Worm (Caenorhabditis elegans) whole organism, L1 larva: ENCODE results near the gene grl-25.

ENCODE experiments used
- C04F5.9 ChIP-seq: sonication (generic microtip); optimal IDR thresholded peaks from 2 replicates; lab custom pipeline; 2016; ENCODE audit warnings: missing genetic modification characterization, missing compliant biosample characterization
- C16A3.4 ChIP-seq: fragments of 150-350 bp; optimal IDR thresholded peaks from 2 replicates; lab custom pipeline; 2014; ENCODE audit warnings: missing biosample characterization, missing genetic modification characterization
- F16B12.6 ChIP-seq: fragments of 150-350 bp; optimal IDR thresholded peaks from 2 replicates; lab custom pipeline; 2014; ENCODE audit warnings: missing biosample characterization, missing genetic modification characterization
- aha-1 ChIP-seq: fragments of 150-350 bp; optimal IDR thresholded peaks from 2 replicates; lab custom pipeline; 2014; ENCODE audit warnings: missing biosample characterization, missing genetic modification characterization
- alr-1 ChIP-seq: fragments of 200-800 bp; sonication (Bioruptor generic); optimal IDR thresholded peaks from 2 replicates; lab custom pipeline; 2018; ENCODE audit warnings: borderline replicate concordance, mild to moderate bottlenecking, missing genetic modification characterization, missing compliant biosample characterization
- aly-2 ChIP-seq: fragments of 150-350 bp; optimal IDR thresholded peaks from 2 replicates; lab custom pipeline; 2014; ENCODE audit warnings: missing biosample characterization, missing genetic modification characterization
- blmp-1 ChIP-seq: fragments of 150-350 bp; optimal IDR thresholded peaks from 2 replicates; lab custom pipeline; 2014; ENCODE audit warnings: missing biosample characterization, missing genetic modification characterization
- ceh-8 ChIP-seq: fragments of 200-800 bp; sonication (Bioruptor generic); optimal IDR thresholded peaks from 2 replicates; lab custom pipeline; 2018; ENCODE audit warnings: mild to moderate bottlenecking, missing genetic modification characterization, moderate library complexity, missing compliant biosample characterization
- ceh-82 ChIP-seq, 3 experiments: fragments of 150-350 bp in 1 of 3; sonication (generic microtip) in 2 of 3; optimal IDR thresholded peaks; 2 replicates each; lab custom pipeline; 2014 to 2017; ENCODE audit warnings: missing biosample characterization in 3 of 3, missing genetic modification characterization in 3 of 3
- dpl-1 ChIP-seq, 3 experiments: fragments of 150-350 bp in 2 of 3; sonication (generic microtip) in 1 of 3; optimal IDR thresholded peaks; 2 replicates each; lab custom pipeline; 2014 to 2017; ENCODE audit warnings: missing biosample characterization in 3 of 3, missing genetic modification characterization in 3 of 3, missing genetic modification reagents in 3 of 3
- dsc-1 ChIP-seq: sonication (generic microtip); optimal IDR thresholded peaks from 2 replicates; lab custom pipeline; 2016; ENCODE audit warnings: mild to moderate bottlenecking, missing genetic modification characterization, missing compliant biosample characterization
- efl-1 ChIP-seq, 4 experiments: fragments of 150-350 bp; optimal IDR thresholded peaks in 3 of 4; peaks in 1 of 4; 1 replicate in 1 of 4; 2 replicates in 3 of 4; lab custom pipeline; 2014; ENCODE audit warnings: missing biosample characterization in 2 of 4, missing genetic modification characterization in 2 of 4, missing genetic modification reagents in 2 of 4
- egl-13 ChIP-seq: sonication (generic microtip); optimal IDR thresholded peaks from 2 replicates; lab custom pipeline; 2016; ENCODE audit warnings: missing genotype, missing genetic modification reagents, missing genetic modification characterization, missing compliant biosample characterization
- elt-2 ChIP-seq: sonication (generic microtip); optimal IDR thresholded peaks from 2 replicates; lab custom pipeline; 2016; ENCODE audit warnings: missing genetic modification characterization, mild to moderate bottlenecking, inconsistent platforms, missing compliant biosample characterization, missing genetic modification reagents
- elt-3 ChIP-seq, 6 experiments: fragments of 150-350 bp in 1 of 6; sonication (generic microtip); optimal IDR thresholded peaks; 2 replicates each; lab custom pipeline; 2017 to 2018; ENCODE audit warnings: missing biosample characterization in 6 of 6, missing genetic modification characterization in 6 of 6, inconsistent platforms in 1 of 6
- ets-5 ChIP-seq: fragments of 200-800 bp; sonication (Bioruptor generic); IDR thresholded peaks from 2 replicates; pipeline ENCODE4 v1.3.6; 2022; ENCODE audit warnings: missing genetic modification characterization, missing compliant biosample characterization
- fkh-4 ChIP-seq: sonication (generic microtip); optimal IDR thresholded peaks from 2 replicates; lab custom pipeline; 2016; ENCODE audit warnings: missing compliant biosample characterization, missing genetic modification characterization, borderline replicate concordance
- fkh-8 ChIP-seq: sonication (generic microtip); optimal IDR thresholded peaks from 2 replicates; lab custom pipeline; 2016; ENCODE audit warnings: mild to moderate bottlenecking, missing genetic modification characterization, missing compliant biosample characterization
- grh-1 ChIP-seq: fragments of 200-800 bp; sonication (Bioruptor generic); IDR thresholded peaks from 2 replicates; pipeline ENCODE4 v1.3.6; 2022; ENCODE audit warnings: missing genetic modification reagents, missing genetic modification characterization, missing compliant biosample characterization
- hlh-17 ChIP-seq: fragments of 200-800 bp; sonication (Bioruptor generic); optimal IDR thresholded peaks from 2 replicates; lab custom pipeline; 2018; ENCODE audit warnings: missing genetic modification characterization, mild to moderate bottlenecking, missing compliant biosample characterization, moderate library complexity, borderline replicate concordance
- hlh-4 ChIP-seq: sonication (generic microtip); optimal IDR thresholded peaks from 2 replicates; lab custom pipeline; 2016; ENCODE audit warnings: mild to moderate bottlenecking, missing genetic modification characterization, missing compliant biosample characterization
- irx-1 ChIP-seq: sonication (generic microtip); optimal IDR thresholded peaks from 2 replicates; lab custom pipeline; 2016; ENCODE audit warnings: missing genetic modification characterization, missing compliant biosample characterization
- isw-1 ChIP-seq: fragments of 200-800 bp; sonication (Bioruptor generic); IDR thresholded peaks from 2 replicates; pipeline ENCODE4 v1.3.6; 2022; ENCODE audit warnings: missing genetic modification characterization, missing compliant biosample characterization
- lin-13 ChIP-seq: fragments of 150-350 bp; optimal IDR thresholded peaks from 2 replicates; lab custom pipeline; 2014; ENCODE audit warnings: missing biosample characterization, missing genetic modification reagents, missing genetic modification characterization
- lin-14 ChIP-seq: fragments of 200-800 bp; sonication (Bioruptor generic); optimal IDR thresholded peaks from 2 replicates; lab custom pipeline; 2018; ENCODE audit warnings: mild to moderate bottlenecking, missing genetic modification characterization, moderate library complexity, missing compliant biosample characterization
- lin-15B ChIP-seq: fragments of 150-350 bp; sonication (generic microtip); optimal IDR thresholded peaks from 3 replicates; lab custom pipeline; 2014; ENCODE audit warnings: missing biosample characterization, missing genetic modification characterization
- lin-35 ChIP-seq, 2 experiments: fragments of 150-350 bp; optimal IDR thresholded peaks; 2 replicates each; lab custom pipeline; 2014; ENCODE audit warnings: missing biosample characterization in 2 of 2, missing genetic modification characterization in 2 of 2, missing genetic modification reagents in 2 of 2
- lir-3 ChIP-seq: sonication (generic microtip); optimal IDR thresholded peaks from 2 replicates; lab custom pipeline; 2016; ENCODE audit warnings: mild to moderate bottlenecking, missing genetic modification characterization, moderate library complexity, missing compliant biosample characterization; ENCODE audit not compliant: poor library complexity
- mdl-1 ChIP-seq, 2 experiments: fragments of 150-350 bp; optimal IDR thresholded peaks; 2 replicates each; lab custom pipeline; 2014 to 2017; ENCODE audit warnings: missing biosample characterization in 2 of 2, missing genetic modification characterization in 2 of 2, inconsistent platforms in 1 of 2
- mep-1 ChIP-seq: fragments of 150-350 bp; optimal IDR thresholded peaks from 2 replicates; lab custom pipeline; 2014; ENCODE audit warnings: missing biosample characterization, missing genetic modification characterization
- nhr-12 ChIP-seq: sonication (generic microtip); optimal IDR thresholded peaks from 2 replicates; lab custom pipeline; 2017; ENCODE audit warnings: missing biosample characterization, missing genetic modification characterization
- nhr-20 ChIP-seq: sonication (generic microtip); optimal IDR thresholded peaks from 2 replicates; lab custom pipeline; 2016; ENCODE audit warnings: mild to moderate bottlenecking, missing genetic modification characterization, missing compliant biosample characterization
- nhr-71 ChIP-seq: sonication (generic microtip); optimal IDR thresholded peaks from 2 replicates; lab custom pipeline; 2016; ENCODE audit warnings: mild to moderate bottlenecking, missing genetic modification characterization, moderate library complexity, missing compliant biosample characterization
- nhr-76 ChIP-seq: sonication (generic microtip); optimal IDR thresholded peaks from 2 replicates; lab custom pipeline; 2017; ENCODE audit warnings: missing biosample characterization, missing genetic modification characterization
- nhr-84 ChIP-seq: sonication (generic microtip); optimal IDR thresholded peaks from 2 replicates; lab custom pipeline; 2017; ENCODE audit warnings: missing biosample characterization, missing genetic modification characterization
- nhr-85 ChIP-seq: sonication (generic microtip); peaks from one replicate; lab custom pipeline; 2016; ENCODE audit warnings: missing genetic modification characterization, inconsistent platforms, missing compliant biosample characterization
- nhr-90 ChIP-seq: sonication (generic microtip); optimal IDR thresholded peaks from 2 replicates; lab custom pipeline; 2016; ENCODE audit warnings: mild to moderate bottlenecking, missing genetic modification characterization, missing compliant biosample characterization; ENCODE audit not compliant: poor library complexity
- pag-3 ChIP-seq: sonication (generic microtip); optimal IDR thresholded peaks from 2 replicates; lab custom pipeline; 2017; ENCODE audit warnings: missing genetic modification characterization, mild to moderate bottlenecking, missing compliant biosample characterization, antibody characterized with exemption, borderline replicate concordance; ENCODE audit not compliant: insufficient read depth
- rnt-1 ChIP-seq: sonication (generic microtip); optimal IDR thresholded peaks from 2 replicates; lab custom pipeline; 2016; ENCODE audit warnings: mild to moderate bottlenecking, missing genetic modification characterization, moderate library complexity, missing compliant biosample characterization
- skn-1 ChIP-seq: fragments of 150-350 bp; optimal IDR thresholded peaks from 2 replicates; lab custom pipeline; 2014; ENCODE audit warnings: missing biosample characterization, missing genetic modification characterization
- snpc-4 ChIP-seq: fragments of 150-350 bp; optimal IDR thresholded peaks from 2 replicates; lab custom pipeline; 2014; ENCODE audit warnings: missing biosample characterization, missing genetic modification characterization
- snu-23 ChIP-seq: sonication (generic microtip); optimal IDR thresholded peaks from 2 replicates; lab custom pipeline; 2016; ENCODE audit warnings: missing genetic modification characterization, missing compliant biosample characterization
- sox-4 ChIP-seq: sonication (generic microtip); optimal IDR thresholded peaks from 2 replicates; lab custom pipeline; 2016; ENCODE audit warnings: missing genetic modification characterization, missing compliant biosample characterization
- tbx-2 ChIP-seq: sonication (generic microtip); optimal IDR thresholded peaks from 2 replicates; lab custom pipeline; 2016; ENCODE audit warnings: missing genetic modification characterization, missing compliant biosample characterization
- unc-30 ChIP-seq: sonication (generic microtip); optimal IDR thresholded peaks from 2 replicates; lab custom pipeline; 2017; ENCODE audit warnings: missing biosample characterization, missing genetic modification characterization
- vab-15 ChIP-seq: sonication (generic microtip); optimal IDR thresholded peaks from 2 replicates; lab custom pipeline; 2017; ENCODE audit warnings: missing genotype, mild to moderate bottlenecking, missing genetic modification characterization, missing compliant biosample characterization

The grl-25 gene

DNA sequence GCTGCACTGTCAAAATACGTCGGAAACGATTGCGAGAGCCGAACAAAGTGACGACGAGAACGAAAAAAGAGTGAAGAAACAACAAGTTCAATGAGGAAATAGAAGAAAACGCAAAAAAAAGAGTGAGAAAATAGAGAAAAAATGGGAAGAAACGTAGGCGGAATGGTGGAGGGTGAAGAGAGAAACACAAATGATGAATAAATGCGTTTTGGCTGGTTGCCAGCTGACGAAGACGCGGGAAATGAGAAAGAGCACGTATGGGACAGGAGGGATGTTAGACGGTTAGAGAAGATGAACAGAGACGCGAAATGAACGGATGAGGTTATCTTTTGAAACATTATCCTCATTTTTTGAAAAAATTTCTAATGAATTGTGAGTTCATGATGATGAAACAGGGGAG is 22.9 kb downstream of the grl-25 start (continued):
- TF ChIP-seq pag-3 (tag; lab: Kevin White, UChicago), result no peak
- no peak for TF ChIP-seq lin-13 (GFP tag; lab: Kevin White, UChicago)
- no peak for TF ChIP-seq hlh-4 (tag; lab: Kevin White, UChicago)
- TF ChIP-seq skn-1 (tag; lab: Kevin White, UChicago), result peak; percentile 61
- TF ChIP-seq ceh-82 (tag; optimal IDR thresholded peaks at IDR 0.05; lab: Kevin White, UChicago), result peak in 2 of 3 experiments; percentile 57 to 77
- TF ChIP-seq dpl-1 (GFP tag; optimal IDR thresholded peaks at IDR 0.05; lab: Kevin White, UChicago), result peak; percentile 44 to 55 (median 47)
- peak; percentile 9; the same call in 1 of the 2 replicates for TF ChIP-seq isw-1 (GFP tag; lab: Robert Waterston, UW)
- peak; percentile 67 for TF ChIP-seq nhr-20 (tag; lab: Kevin White, UChicago)
- TF ChIP-seq ceh-8 (GFP tag; lab: Kevin White, UChicago), result no peak
- TF ChIP-seq elt-2 (tag; lab: Kevin White, UChicago), result no peak
- TF ChIP-seq C04F5.9, result no peak
- TF ChIP-seq mdl-1 (tag; optimal IDR thresholded peaks at IDR 0.05; lab: Kevin White, UChicago), result peak in 1 of 2 experiments; percentile 62
- TF ChIP-seq aha-1 (tag; lab: Kevin White, UChicago), result no peak
- no peak for TF ChIP-seq ets-5 (GFP tag; lab: Robert Waterston, UW)
- TF ChIP-seq irx-1 (tag; lab: Kevin White, UChicago), result peak; percentile 56
- TF ChIP-seq nhr-12, result no peak
- no peak for TF ChIP-seq sox-4 (tag; lab: Kevin White, UChicago)
- TF ChIP-seq mep-1 (tag; lab: Kevin White, UChicago), result peak; percentile 78
- no peak for TF ChIP-seq vab-15 (tag; lab: Kevin White, UChicago)
- no peak for TF ChIP-seq nhr-84 (tag; lab: Kevin White, UChicago)
- no peak for TF ChIP-seq lir-3 (tag; lab: Kevin White, UChicago)
- TF ChIP-seq lin-15B (tag; lab: Kevin White, UChicago), result peak; percentile 34
- TF ChIP-seq dsc-1 (tag; lab: Kevin White, UChicago), result peak; percentile 48
- no peak for TF ChIP-seq grh-1 (GFP tag; lab: Robert Waterston, UW)
- no peak for TF ChIP-seq egl-13 (tag; lab: Kevin White, UChicago)
- TF ChIP-seq unc-30 (tag; lab: Kevin White, UChicago), result no peak
- no peak for TF ChIP-seq aly-2 (tag; lab: Kevin White, UChicago)
- no peak for TF ChIP-seq alr-1 (tag; lab: Kevin White, UChicago)
- no peak for TF ChIP-seq fkh-4
- peak; percentile 54 to 67 for TF ChIP-seq lin-35 (GFP tag; optimal IDR thresholded peaks at IDR 0.05; lab: Kevin White, UChicago)
- no peak for TF ChIP-seq snpc-4 (tag; lab: Kevin White, UChicago)

DNA sequence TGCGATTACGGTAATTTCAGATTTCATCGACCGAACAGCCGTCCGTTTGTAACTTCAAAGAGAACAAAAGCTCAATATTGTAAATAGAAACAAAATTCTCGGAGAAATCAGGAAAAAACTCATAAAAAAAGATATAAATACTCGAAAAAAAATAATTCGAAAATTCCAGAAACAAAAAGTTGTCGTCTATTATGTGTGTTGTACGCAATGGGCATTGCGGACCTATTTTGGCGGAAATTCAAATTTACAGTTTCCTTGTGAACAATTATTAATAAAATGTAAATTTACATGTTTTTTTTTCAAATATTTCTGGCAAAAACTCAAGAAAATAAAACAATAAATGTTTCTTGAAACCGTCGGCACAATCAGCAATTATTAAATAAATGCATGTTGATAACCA is 23.4 kb downstream of the grl-25 start:
- TF ChIP-seq lin-35 (GFP tag; optimal IDR thresholded peaks at IDR 0.05; lab: Kevin White, UChicago) (peak in 1 of 2 experiments; percentile 11), nhr-76 (tag; lab: Kevin White, UChicago) (no peak), F16B12.6 (peak; percentile 5), efl-1 (optimal IDR thresholded peaks at IDR 0.05; lab: Kevin White, UChicago) (no peak), efl-1 (GFP tag; optimal IDR thresholded peaks at IDR 0.05 in 1 of 2; lab: Kevin White, UChicago) (peak in 1 of 2 experiments; percentile 41), snu-23 (GFP tag; lab: Kevin White, UChicago) (no peak), dpl-1 (GFP tag; optimal IDR thresholded peaks at IDR 0.05; lab: Kevin White, UChicago) (peak in 1 of 3 experiments; percentile 40)

DNA sequence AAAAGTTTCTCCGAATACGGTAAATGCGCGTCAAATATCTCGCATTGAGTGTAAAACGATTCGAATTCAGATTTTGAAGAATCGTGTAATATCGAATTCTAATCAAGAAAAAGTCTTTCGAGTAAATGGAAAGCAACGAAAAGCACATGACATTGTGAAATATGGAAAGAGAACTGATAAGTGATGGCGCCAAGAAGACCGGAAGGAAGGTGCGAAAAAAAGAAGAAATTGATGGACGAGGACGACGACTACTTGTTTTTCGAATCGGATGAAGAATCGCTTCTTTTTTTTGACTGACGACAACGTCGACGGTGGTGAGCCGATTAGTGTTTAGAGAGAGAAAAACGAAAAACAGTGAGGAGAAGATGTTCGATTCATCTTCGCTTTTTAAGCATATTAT is 23.9 kb downstream of the grl-25 start:
- TF ChIP-seq snpc-4 (tag; lab: Kevin White, UChicago), result no peak
- no peak for TF ChIP-seq hlh-17 (GFP tag; lab: Kevin White, UChicago)
- TF ChIP-seq mdl-1 (tag; optimal IDR thresholded peaks at IDR 0.05; lab: Kevin White, UChicago), result peak in 1 of 2 experiments; percentile 44
- peak; percentile 4 for TF ChIP-seq dsc-1 (tag; lab: Kevin White, UChicago)
- peak; percentile 31 for TF ChIP-seq nhr-90
- TF ChIP-seq lin-14, result peak; percentile 61
- TF ChIP-seq rnt-1 (tag; lab: Kevin White, UChicago), result no peak
- peak; percentile 10 for TF ChIP-seq nhr-71 (tag; lab: Kevin White, UChicago)
- TF ChIP-seq elt-2 (tag; lab: Kevin White, UChicago), result peak; percentile 41
- TF ChIP-seq C16A3.4 (tag; lab: Kevin White, UChicago), result no peak
- peak in 1 of 6 experiments; percentile 62 for TF ChIP-seq elt-3 (tag; optimal IDR thresholded peaks at IDR 0.05; lab: Kevin White, UChicago)
- peak; percentile 49 for TF ChIP-seq nhr-85
- TF ChIP-seq nhr-20 (tag; lab: Kevin White, UChicago), result peak; percentile 8
- TF ChIP-seq snu-23 (GFP tag; lab: Kevin White, UChicago), result peak; percentile 13
- TF ChIP-seq fkh-8, result peak; percentile 16
- no peak for TF ChIP-seq efl-1 (optimal IDR thresholded peaks at IDR 0.05; lab: Kevin White, UChicago)
- peak in 1 of 2 experiments; percentile 76 for TF ChIP-seq efl-1 (GFP tag; optimal IDR thresholded peaks at IDR 0.05 in 1 of 2; lab: Kevin White, UChicago)
- TF ChIP-seq tbx-2 (tag; lab: Kevin White, UChicago), result peak; percentile 42
- TF ChIP-seq blmp-1 (tag; lab: Kevin White, UChicago), result peak; percentile 92
- TF ChIP-seq alr-1 (tag; lab: Kevin White, UChicago), result no peak
- TF ChIP-seq lin-35 (GFP tag; optimal IDR thresholded peaks at IDR 0.05; lab: Kevin White, UChicago), result peak in 1 of 2 experiments; percentile 54
- TF ChIP-seq, all 84 proteins: peak for 15
